Fruit fly (Drosophila melanogaster): ENCODE data around the gene Agpat4.
A peak's percentile ranks its signal among the peaks of the same experiment; 100 is the strongest.

- TF ChIP-seq CG5204 (GFP tag; optimal IDR thresholded peaks at IDR 0.05) = no peak
- peak; percentile 7 for TF ChIP-seq CG33017 (tag; optimal IDR thresholded peaks at IDR 0.05)
- no peak for TF ChIP-seq CG1620 (GFP tag; optimal IDR thresholded peaks at IDR 0.05)
- peak; percentile 18 for TF ChIP-seq CG12768 (GFP tag; optimal IDR thresholded peaks at IDR 0.05)
- peak; percentile 14 for TF ChIP-seq Mnt (GFP tag; optimal IDR thresholded peaks at IDR 0.05)
- TF ChIP-seq CG7101 (tag; optimal IDR thresholded peaks at IDR 0.05) = peak; percentile 13
- TF ChIP-seq cic (GFP tag; optimal IDR thresholded peaks at IDR 0.05) = no peak
- no peak for TF ChIP-seq bab1 (GFP tag; optimal IDR thresholded peaks at IDR 0.05)
- TF ChIP-seq kay (GFP tag; ENCODE audit: borderline replicate concordance) = peak; percentile 88
Observed at dm6 chr3L:16356171-16356765, 25.1 kb downstream of the Agpat4 start.

All from whole organism, adult.